Fruit fly (Drosophila melanogaster): ENCODE results near the gene dtn.

Gene dtn

dm6 chrX:6264456-6264855 is 39.0 kb downstream of the dtn start:
- no peak for TF ChIP-seq pan (optimal IDR thresholded peaks at IDR 0.05)
- TF ChIP-seq psq (optimal IDR thresholded peaks at IDR 0.05) = no peak
- no peak for TF ChIP-seq Dll (optimal IDR thresholded peaks at IDR 0.05)
- TF ChIP-seq EcR (GFP tag; optimal IDR thresholded peaks at IDR 0.05) = no peak
- TF ChIP-seq CG8478 (optimal IDR thresholded peaks at IDR 0.05) = no peak
- no peak for TF ChIP-seq usp (GFP tag; optimal IDR thresholded peaks at IDR 0.05)

dm6 chrX:6265456-6265877 is 40.0 kb downstream of the dtn start:
- TF ChIP-seq pan (optimal IDR thresholded peaks at IDR 0.05) (no peak), Dll (optimal IDR thresholded peaks at IDR 0.05) (no peak), psq (optimal IDR thresholded peaks at IDR 0.05) (no peak), CG8478 (optimal IDR thresholded peaks at IDR 0.05) (no peak), EcR (GFP tag; optimal IDR thresholded peaks at IDR 0.05) (no peak), usp (GFP tag; optimal IDR thresholded peaks at IDR 0.05) (no peak)

- no peak for TF ChIP-seq Dll (optimal IDR thresholded peaks at IDR 0.05)
- TF ChIP-seq pan (optimal IDR thresholded peaks at IDR 0.05) = no peak
- TF ChIP-seq usp (GFP tag; optimal IDR thresholded peaks at IDR 0.05) = no peak
- TF ChIP-seq EcR (GFP tag; optimal IDR thresholded peaks at IDR 0.05) = no peak
- TF ChIP-seq CG8478 (optimal IDR thresholded peaks at IDR 0.05) = no peak
- no peak for TF ChIP-seq psq (optimal IDR thresholded peaks at IDR 0.05)
Observed at dm6 chrX:6266092-6266491, 40.6 kb downstream of the dtn start.

dm6 chrX:6267187-6267711 is 41.8 kb downstream of the dtn start, which contains the start of gene schlank:
schlank (minus strand) TSS chrX:6267228.
- TF ChIP-seq EcR (GFP tag; optimal IDR thresholded peaks at IDR 0.05) (no peak), usp (GFP tag; optimal IDR thresholded peaks at IDR 0.05) (no peak), Dll (optimal IDR thresholded peaks at IDR 0.05) (no peak), psq (optimal IDR thresholded peaks at IDR 0.05) (no peak), pan (optimal IDR thresholded peaks at IDR 0.05) (no peak), CG8478 (optimal IDR thresholded peaks at IDR 0.05) (no peak)

dm6 chrX:6267745-6268582 is 42.5 kb downstream of the dtn start, which contains the start of gene Spt6:
Spt6 (plus strand) TSS chrX:6267797.
- TF ChIP-seq EcR (GFP tag; optimal IDR thresholded peaks at IDR 0.05) (no peak), usp (GFP tag; optimal IDR thresholded peaks at IDR 0.05) (no peak), psq (optimal IDR thresholded peaks at IDR 0.05) (no peak), CG8478 (optimal IDR thresholded peaks at IDR 0.05) (no peak), Dll (optimal IDR thresholded peaks at IDR 0.05) (no peak), pan (optimal IDR thresholded peaks at IDR 0.05) (no peak)

dm6 chrX:6276590-6276989 is 51.1 kb downstream of the dtn start, which contains the start of gene CG3566:
CG3566 (minus strand) TSS chrX:6276724.
- no peak for TF ChIP-seq EcR (GFP tag; optimal IDR thresholded peaks at IDR 0.05)
- TF ChIP-seq Dll (optimal IDR thresholded peaks at IDR 0.05) = no peak
- TF ChIP-seq pan (optimal IDR thresholded peaks at IDR 0.05) = no peak
- TF ChIP-seq CG8478 (optimal IDR thresholded peaks at IDR 0.05) = no peak
- no peak for TF ChIP-seq usp (GFP tag; optimal IDR thresholded peaks at IDR 0.05)
- no peak for TF ChIP-seq psq (optimal IDR thresholded peaks at IDR 0.05)

- TF ChIP-seq Dll (optimal IDR thresholded peaks at IDR 0.05) (no peak), CG8478 (optimal IDR thresholded peaks at IDR 0.05) (peak; percentile 69)
Observed at dm6 chrX:6278879-6279628, 53.6 kb downstream of the dtn start.

dm6 chrX:6279629-6280073 is 54.2 kb downstream of the dtn start, which contains the start of gene Ubi-p5E:
Ubi-p5E (minus strand) TSS chrX:6279647.
- no peak for TF ChIP-seq psq (optimal IDR thresholded peaks at IDR 0.05)
- TF ChIP-seq EcR (GFP tag; optimal IDR thresholded peaks at IDR 0.05) = no peak
- TF ChIP-seq Dll (optimal IDR thresholded peaks at IDR 0.05) = no peak
- no peak for TF ChIP-seq pan (optimal IDR thresholded peaks at IDR 0.05)
- no peak for TF ChIP-seq usp (GFP tag; optimal IDR thresholded peaks at IDR 0.05)
- TF ChIP-seq CG8478 (optimal IDR thresholded peaks at IDR 0.05) = no peak

dm6 chrX:6283470-6283869 is 58.0 kb downstream of the dtn start, which contains the start of gene CG11700:
CG11700 (minus strand) TSS chrX:6283575.
- TF ChIP-seq CG8478 (optimal IDR thresholded peaks at IDR 0.05) (no peak), Dll (optimal IDR thresholded peaks at IDR 0.05) (no peak), EcR (GFP tag; optimal IDR thresholded peaks at IDR 0.05) (no peak), usp (GFP tag; optimal IDR thresholded peaks at IDR 0.05) (no peak), pan (optimal IDR thresholded peaks at IDR 0.05) (no peak), psq (optimal IDR thresholded peaks at IDR 0.05) (no peak)
